Fruit fly (Drosophila melanogaster): ENCODE data around the gene CG34161.

CG34161 gene

DNA sequence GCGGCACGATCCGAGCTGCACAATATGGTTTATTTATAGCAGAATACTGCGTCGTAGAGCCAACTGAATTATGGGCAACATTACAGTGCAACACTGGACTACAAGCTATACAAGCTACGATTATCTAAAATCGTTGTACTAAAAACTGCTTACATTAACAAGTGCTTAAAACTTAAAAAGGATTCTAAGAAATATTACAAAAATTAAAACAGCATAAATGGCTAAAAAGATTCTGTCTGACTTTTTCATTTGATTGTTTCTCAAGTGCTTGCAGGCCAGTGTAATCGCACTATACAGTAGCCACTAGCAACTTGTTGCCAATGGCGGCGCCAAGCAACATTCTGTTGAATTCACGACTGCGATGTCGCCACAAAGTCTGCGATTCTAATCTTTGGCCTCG, 35.3 kb upstream of the CG34161 start (continued):
- no peak for TF ChIP-seq CG14860 (GFP tag; IDR thresholded peaks at IDR 0.05; ENCODE audit: partially characterized antibody)
- no peak for TF ChIP-seq zen2 (GFP tag; IDR thresholded peaks at IDR 0.05; ENCODE audit: partially characterized antibody)
- peak; percentile 60 for TF ChIP-seq Chrac-16 (GFP tag; optimal IDR thresholded peaks at IDR 0.05)
- TF ChIP-seq CG10565 (GFP tag; optimal IDR thresholded peaks at IDR 0.05): peak; percentile 3
- no peak for TF ChIP-seq exex (tag; optimal IDR thresholded peaks at IDR 0.05)
- peak; percentile 63 for TF ChIP-seq btn (GFP tag; optimal IDR thresholded peaks at IDR 0.05)
- TF ChIP-seq YL-1 (GFP tag; optimal IDR thresholded peaks at IDR 0.05): no peak
- TF ChIP-seq HLHmδ (GFP tag; optimal IDR thresholded peaks at IDR 0.05): no peak
- peak; percentile 49 for TF ChIP-seq CG17568 (GFP tag; optimal IDR thresholded peaks at IDR 0.05)
- no peak for TF ChIP-seq BEAF-32 (GFP tag; optimal IDR thresholded peaks at IDR 0.05)
- peak; percentile 81 for TF ChIP-seq seq (GFP tag; IDR thresholded peaks at IDR 0.05)
- TF ChIP-seq da (GFP tag; optimal IDR thresholded peaks at IDR 0.05): peak; percentile 40
- TF ChIP-seq CG9817 (tag; optimal IDR thresholded peaks at IDR 0.05): peak; percentile 42
- peak; percentile 63 for TF ChIP-seq CG6813 (GFP tag; optimal IDR thresholded peaks at IDR 0.05)
- no peak for TF ChIP-seq Tbp (GFP tag; optimal IDR thresholded peaks at IDR 0.05)
- TF ChIP-seq lola (GFP tag; optimal IDR thresholded peaks at IDR 0.05): peak in 1 of 3 experiments; percentile 67
- TF ChIP-seq Dfd (GFP tag; optimal IDR thresholded peaks at IDR 0.05): no peak
- peak; percentile 62 to 77 for TF ChIP-seq dpn (GFP tag; optimal IDR thresholded peaks at IDR 0.05)
- TF ChIP-seq CG5180 (GFP tag; optimal IDR thresholded peaks at IDR 0.05): peak; percentile 35
- TF ChIP-seq Opbp (GFP tag; IDR thresholded peaks at IDR 0.05; ENCODE audit: partially characterized antibody): no peak
- TF ChIP-seq CG6654 (GFP tag; optimal IDR thresholded peaks at IDR 0.05): peak; percentile 4
- no peak for TF ChIP-seq vfl (GFP tag; optimal IDR thresholded peaks at IDR 0.05)
- no peak for TF ChIP-seq Kr (GFP tag; optimal IDR thresholded peaks at IDR 0.05)
- no peak for TF ChIP-seq CG16779 (GFP tag; IDR thresholded peaks at IDR 0.05)
- TF ChIP-seq dmrt11E (tag; optimal IDR thresholded peaks at IDR 0.05): peak; percentile 74
- TF ChIP-seq crc (GFP tag; optimal IDR thresholded peaks at IDR 0.05): peak; percentile 19
- peak; percentile 77 for TF ChIP-seq az2 (GFP tag; optimal IDR thresholded peaks at IDR 0.05)
- no peak for TF ChIP-seq CG30020 (tag; optimal IDR thresholded peaks at IDR 0.05)
- peak; percentile 38 for TF ChIP-seq CG2116 (GFP tag; optimal IDR thresholded peaks at IDR 0.05)
- TF ChIP-seq so (GFP tag; IDR thresholded peaks at IDR 0.05): peak; percentile 86
- peak; percentile 66 for TF ChIP-seq CG8924 (tag; optimal IDR thresholded peaks at IDR 0.05)
- TF ChIP-seq Myb (GFP tag; optimal IDR thresholded peaks at IDR 0.05): peak; percentile 36
- no peak for TF ChIP-seq Hr39 (optimal IDR thresholded peaks at IDR 0.05)
- peak; percentile 30 for TF ChIP-seq CG8281 (tag; optimal IDR thresholded peaks at IDR 0.05)
- TF ChIP-seq ap (GFP tag; IDR thresholded peaks at IDR 0.05): peak; percentile 55; the same call in 1 of the 2 replicates
- peak; percentile 34 for TF ChIP-seq BtbVII (GFP tag; optimal IDR thresholded peaks at IDR 0.05)
- TF ChIP-seq scrt (GFP tag; optimal IDR thresholded peaks at IDR 0.05): peak; percentile 51
- TF ChIP-seq CG2889 (GFP tag; IDR thresholded peaks at IDR 0.05): peak; percentile 81
- TF ChIP-seq Antp (GFP tag; optimal IDR thresholded peaks at IDR 0.05): peak; percentile 48
- TF ChIP-seq dan (GFP tag; IDR thresholded peaks at IDR 0.05): no peak
- peak; percentile 80 to 88 for TF ChIP-seq bsh (GFP tag; optimal IDR thresholded peaks at IDR 0.05)
- no peak for TF ChIP-seq CG7987 (GFP tag; optimal IDR thresholded peaks at IDR 0.05)
- TF ChIP-seq CG7928 (GFP tag; optimal IDR thresholded peaks at IDR 0.05): no peak
- peak; percentile 90 for TF ChIP-seq Awh (GFP tag; IDR thresholded peaks at IDR 0.05)
- peak; percentile 93 for TF ChIP-seq vvl (GFP tag; IDR thresholded peaks at IDR 0.05)
- no peak for TF ChIP-seq cg (GFP tag; optimal IDR thresholded peaks at IDR 0.05)
- TF ChIP-seq CG3065 (GFP tag; optimal IDR thresholded peaks at IDR 0.05): no peak
- TF ChIP-seq Doc3 (GFP tag; IDR thresholded peaks at IDR 0.05; ENCODE audit: partially characterized antibody): no peak
- TF ChIP-seq klu (GFP tag; IDR thresholded peaks at IDR 0.05): 0 out of 2 replicates have a peak, but pooled peaks have one; percentile 41
- peak; percentile 57; the same call in 2 of the 3 replicates for TF ChIP-seq Mrtf (GFP tag; IDR thresholded peaks at IDR 0.05)

Measured in whole organism, embryonic.